Worm (Caenorhabditis elegans): ENCODE data around the gene F54D5.24.
A peak's percentile ranks its signal among the peaks of the same experiment; 100 is the strongest.
"Not testable (repeated sequence)": the region's sequence is repeated elsewhere in the genome, so short reads cannot be mapped to it uniquely, and the experiment has no call there.

The F54D5.24 gene

ce11 chrII:11547254-11547687 is 8.5 kb upstream of the F54D5.24 start, which contains the start of gene F54D5.7 (continued):
- TF ChIP-seq pha-4 (tag; optimal IDR thresholded peaks at IDR 0.05) = no peak
- peak; percentile 29 for TF ChIP-seq ceh-6 (GFP tag; optimal IDR thresholded peaks at IDR 0.05)
- no peak for TF ChIP-seq hlh-30 (tag; optimal IDR thresholded peaks at IDR 0.05; ENCODE audit: insufficient read depth)
- no peak for TF ChIP-seq fkh-10 (GFP tag; optimal IDR thresholded peaks at IDR 0.05)
- TF ChIP-seq rnt-1 (tag; optimal IDR thresholded peaks at IDR 0.05) = peak; percentile 28
- no peak for TF ChIP-seq eyg-1 (tag; optimal IDR thresholded peaks at IDR 0.05)
- TF ChIP-seq nhr-232 (tag; optimal IDR thresholded peaks at IDR 0.05) = no peak

ce11 chrII:11551981-11552380 is 3.8 kb upstream of the F54D5.24 start, which contains the start of gene dhgd-1:
TSS of gene dhgd-1 (minus strand) at chrII:11552081.
- not testable (repeated sequence) for TF ChIP-seq unc-86, pha-2, hlh-15 (tag; optimal IDR thresholded peaks at IDR 0.05)

- no peak for TF ChIP-seq rnt-1 (tag; optimal IDR thresholded peaks at IDR 0.05)
- TF ChIP-seq ceh-18 (tag; optimal IDR thresholded peaks at IDR 0.05) = no peak
- no peak for TF ChIP-seq ttx-3 (tag; optimal IDR thresholded peaks at IDR 0.05)
- no peak for TF ChIP-seq madf-2 (tag; optimal IDR thresholded peaks at IDR 0.05)
- TF ChIP-seq F13H6.1 (tag; optimal IDR thresholded peaks at IDR 0.05) = no peak
- TF ChIP-seq ceh-34 (tag; optimal IDR thresholded peaks at IDR 0.05) = no peak
- no peak for TF ChIP-seq lim-6 (tag; optimal IDR thresholded peaks at IDR 0.05)
- no peak for TF ChIP-seq unc-42 (tag; optimal IDR thresholded peaks at IDR 0.05)
- TF ChIP-seq lin-11 (tag; optimal IDR thresholded peaks at IDR 0.05) = no peak
- no peak for TF ChIP-seq zip-5 (tag; optimal IDR thresholded peaks at IDR 0.05)
- no peak for TF ChIP-seq ceh-2 (tag; optimal IDR thresholded peaks at IDR 0.05)
- TF ChIP-seq unc-55 (GFP tag; optimal IDR thresholded peaks at IDR 0.05) = no peak
- TF ChIP-seq che-1 (tag; optimal IDR thresholded peaks at IDR 0.05) = no peak
- TF ChIP-seq mec-3 (tag; optimal IDR thresholded peaks at IDR 0.05; ENCODE audit: borderline replicate concordance) = no peak
- no peak for TF ChIP-seq C08G9.2 (tag; optimal IDR thresholded peaks at IDR 0.05)
- TF ChIP-seq ceh-6 (GFP tag; optimal IDR thresholded peaks at IDR 0.05) = no peak
- TF ChIP-seq ceh-45 (GFP tag; IDR thresholded peaks at IDR 0.05) = no peak
- TF ChIP-seq ceh-30 (tag; optimal IDR thresholded peaks at IDR 0.05) = no peak
- TF ChIP-seq ahr-1 (tag; optimal IDR thresholded peaks at IDR 0.05) = no peak
Observed at ce11 chrII:11556338-11556737, 589 bp downstream of the F54D5.24 start, which contains the start of gene F54D5.17. TSS of gene F54D5.17 (plus strand) at chrII:11556638.

ce11 chrII:11564127-11564526 is 8.4 kb downstream of the F54D5.24 start, which contains the start of gene F54D5.15:
TSS of gene F54D5.15 (minus strand) at chrII:11564227.
- TF ChIP-seq madf-2 (tag; optimal IDR thresholded peaks at IDR 0.05) = no peak
- no peak for TF ChIP-seq tbx-2 (tag; optimal IDR thresholded peaks at IDR 0.05)
- TF ChIP-seq sox-2 (GFP tag; IDR thresholded peaks at IDR 0.05) = no peak
- no peak for TF ChIP-seq unc-3 (GFP tag; conservative IDR thresholded peaks at IDR 0.05)
- no peak for TF ChIP-seq unc-3 (tag; optimal IDR thresholded peaks at IDR 0.05)
- TF ChIP-seq dmd-4 (tag; optimal IDR thresholded peaks at IDR 0.05; ENCODE audit: borderline replicate concordance) = no peak
- TF ChIP-seq nhr-11 (tag; optimal IDR thresholded peaks at IDR 0.05) = no peak
- TF ChIP-seq unc-86 (tag; optimal IDR thresholded peaks at IDR 0.05) = no peak
- no peak for TF ChIP-seq ahr-1 (tag; optimal IDR thresholded peaks at IDR 0.05)
- TF ChIP-seq C08G9.2 (tag; optimal IDR thresholded peaks at IDR 0.05) = no peak

- TF ChIP-seq ceh-31 (tag; optimal IDR thresholded peaks at IDR 0.05) (peak; percentile 89), C38D4.7 (GFP tag; optimal IDR thresholded peaks at IDR 0.05) (no peak), syd-9 (tag; optimal IDR thresholded peaks at IDR 0.05) (no peak), fkh-6 (tag; optimal IDR thresholded peaks at IDR 0.05) (no peak), unc-86 (tag; optimal IDR thresholded peaks at IDR 0.05) (no peak), elt-4 (tag; optimal IDR thresholded peaks at IDR 0.05) (no peak), hlh-13 (GFP tag; optimal IDR thresholded peaks at IDR 0.05) (no peak), ceh-9 (tag; optimal IDR thresholded peaks at IDR 0.05) (no peak), ets-4 (tag; optimal IDR thresholded peaks at IDR 0.05) (no peak), eyg-1 (tag; optimal IDR thresholded peaks at IDR 0.05) (no peak), pag-3 (tag; optimal IDR thresholded peaks at IDR 0.05; ENCODE audit: borderline replicate concordance) (no peak), unc-3 (GFP tag; conservative IDR thresholded peaks at IDR 0.05) (no peak), unc-3 (tag; optimal IDR thresholded peaks at IDR 0.05) (no peak), pqm-1 (tag; optimal IDR thresholded peaks at IDR 0.05) (no peak), hlh-8 (tag; optimal IDR thresholded peaks at IDR 0.05) (no peak), hlh-15 (tag; optimal IDR thresholded peaks at IDR 0.05) (no peak), ahr-1 (tag; optimal IDR thresholded peaks at IDR 0.05) (no peak), lim-6 (tag; optimal IDR thresholded peaks at IDR 0.05) (no peak), sox-2 (GFP tag; IDR thresholded peaks at IDR 0.05) (no peak; the same call in 1 of the 2 replicates), zip-5 (tag; optimal IDR thresholded peaks at IDR 0.05) (no peak)
Observed at ce11 chrII:11566970-11567711, 11.4 kb downstream of the F54D5.24 start, which contains the start of gene F54D5.5. TSS of gene F54D5.5 (minus strand) at chrII:11567020.
